Worm (Caenorhabditis elegans) whole organism, mixed stage, embryonic: ENCODE measurements around the gene wht-7.

Source experiments
- ces-1 ChIP-seq: fragments of 150-350 bp; optimal IDR thresholded peaks from 2 replicates; lab custom pipeline; 2014; ENCODE audit warnings: missing biosample characterization, missing genetic modification reagents, missing genetic modification characterization
- drap-1 ChIP-seq: fragments of 200-800 bp; sonication (Bioruptor generic); optimal IDR thresholded peaks from 3 replicates; lab custom pipeline; 2018; ENCODE audit warnings: mild to moderate bottlenecking, missing genetic modification characterization, missing compliant biosample characterization
- elt-1 ChIP-seq: sonication (generic microtip); optimal IDR thresholded peaks from 2 replicates; lab custom pipeline; 2017; ENCODE audit warnings: missing genetic modification characterization, mild to moderate bottlenecking, missing compliant biosample characterization, antibody characterized with exemption, moderate library complexity, borderline replicate concordance; ENCODE audit not compliant: insufficient read depth
- elt-3 ChIP-seq: fragments of 150-350 bp; optimal IDR thresholded peaks from 2 replicates; lab custom pipeline; 2014; ENCODE audit warnings: missing biosample characterization, missing genetic modification characterization
- lsy-2 ChIP-seq: fragments of 150-350 bp; optimal IDR thresholded peaks from 2 replicates; lab custom pipeline; 2014; ENCODE audit warnings: missing biosample characterization, missing genetic modification characterization
- nhr-12 ChIP-seq: fragments of 150-350 bp; optimal IDR thresholded peaks from 2 replicates; lab custom pipeline; 2014; ENCODE audit warnings: missing biosample characterization, missing genetic modification characterization
- nhr-28 ChIP-seq: fragments of 150-350 bp; optimal IDR thresholded peaks from 2 replicates; lab custom pipeline; 2014; ENCODE audit warnings: missing biosample characterization, missing genetic modification characterization
- pha-4 ChIP-seq: fragments of 150-350 bp; optimal IDR thresholded peaks from 2 replicates; lab custom pipeline; 2018; ENCODE audit warnings: missing biosample characterization, missing genetic modification reagents, missing genetic modification characterization
- snpc-4 ChIP-seq: fragments of 150-350 bp; optimal IDR thresholded peaks from 2 replicates; lab custom pipeline; 2014; ENCODE audit warnings: missing biosample characterization, missing genetic modification characterization
- sptf-1 ChIP-seq: sonication (generic microtip); optimal IDR thresholded peaks from 2 replicates; lab custom pipeline; 2017; ENCODE audit warnings: mild to moderate bottlenecking, missing genetic modification characterization, moderate library complexity, missing compliant biosample characterization
- unc-39 ChIP-seq: fragments of 150-350 bp; optimal IDR thresholded peaks from 2 replicates; lab custom pipeline; 2014; ENCODE audit warnings: missing biosample characterization, missing genetic modification characterization
- ztf-11 ChIP-seq: fragments of 150-350 bp; optimal IDR thresholded peaks from 2 replicates; lab custom pipeline; 2014; ENCODE audit warnings: missing biosample characterization, missing genetic modification characterization

ce11 chrIII:6145309-6145708 is 4.1 kb downstream of the wht-7 start:
- no peak for TF ChIP-seq unc-39
- no peak for TF ChIP-seq ces-1 (GFP tag; lab: Kevin White, UChicago)
- TF ChIP-seq sptf-1 (tag; lab: Kevin White, UChicago): no peak
- TF ChIP-seq pha-4 (tag; lab: Kevin White, UChicago): no peak
- no peak for TF ChIP-seq elt-1 (tag; lab: Kevin White, UChicago)
- TF ChIP-seq nhr-12 (tag; lab: Kevin White, UChicago): no peak
- no peak for TF ChIP-seq drap-1 (GFP tag; lab: Kevin White, UChicago)
- TF ChIP-seq ztf-11 (tag; lab: Kevin White, UChicago): no peak
- no peak for TF ChIP-seq nhr-28 (tag; lab: Kevin White, UChicago)
- TF ChIP-seq snpc-4 (tag; lab: Kevin White, UChicago): no peak
- TF ChIP-seq elt-3 (tag; lab: Kevin White, UChicago): no peak
- no peak for TF ChIP-seq lsy-2
